Worm (Caenorhabditis elegans) whole organism, mixed stage, embryonic: ENCODE measurements around the gene srw-129.

Experiments
- blmp-1 ChIP-seq: fragments of 150-350 bp; optimal IDR thresholded peaks from 2 replicates; lab custom pipeline; 2014; ENCODE audit warnings: missing biosample characterization, missing genetic modification characterization
- ces-1 ChIP-seq: fragments of 150-350 bp; optimal IDR thresholded peaks from 2 replicates; lab custom pipeline; 2014; ENCODE audit warnings: missing biosample characterization, missing genetic modification reagents, missing genetic modification characterization
- cnd-1 ChIP-seq: fragments of 200-800 bp; sonication (Bioruptor generic); optimal IDR thresholded peaks from 2 replicates; lab custom pipeline; 2018; ENCODE audit warnings: mild to moderate bottlenecking, missing genetic modification characterization, missing compliant biosample characterization
- elt-3 ChIP-seq: fragments of 150-350 bp; optimal IDR thresholded peaks from 2 replicates; lab custom pipeline; 2014; ENCODE audit warnings: missing biosample characterization, missing genetic modification characterization
- flh-1 ChIP-seq: fragments of 200-800 bp; sonication (Bioruptor generic); optimal IDR thresholded peaks from 2 replicates; lab custom pipeline; 2018; ENCODE audit warnings: mild to moderate bottlenecking, missing genetic modification characterization, moderate library complexity, missing compliant biosample characterization
- lin-13 ChIP-seq: fragments of 150-350 bp; optimal IDR thresholded peaks from 2 replicates; lab custom pipeline; 2014; ENCODE audit warnings: missing biosample characterization, missing genetic modification characterization
- lsy-2 ChIP-seq: fragments of 150-350 bp; optimal IDR thresholded peaks from 2 replicates; lab custom pipeline; 2014; ENCODE audit warnings: missing biosample characterization, missing genetic modification characterization
- nhr-12 ChIP-seq: fragments of 150-350 bp; optimal IDR thresholded peaks from 2 replicates; lab custom pipeline; 2014; ENCODE audit warnings: missing biosample characterization, missing genetic modification characterization
- nhr-76 ChIP-seq: sonication (generic microtip); optimal IDR thresholded peaks from 2 replicates; lab custom pipeline; 2017; ENCODE audit warnings: missing biosample characterization, missing genetic modification characterization
- sem-2 ChIP-seq: fragments of 200-800 bp; sonication (Bioruptor generic); optimal IDR thresholded peaks from 2 replicates; lab custom pipeline; 2018; ENCODE audit warnings: mild to moderate bottlenecking, missing genetic modification characterization, missing compliant biosample characterization
- unc-39 ChIP-seq: fragments of 150-350 bp; optimal IDR thresholded peaks from 2 replicates; lab custom pipeline; 2014; ENCODE audit warnings: missing biosample characterization, missing genetic modification characterization
- unc-62 ChIP-seq: fragments of 150-350 bp; optimal IDR thresholded peaks from 2 replicates; lab custom pipeline; 2014; ENCODE audit warnings: missing biosample characterization, missing genetic modification reagents, missing genetic modification characterization
- ztf-11 ChIP-seq: fragments of 150-350 bp; optimal IDR thresholded peaks from 2 replicates; lab custom pipeline; 2014; ENCODE audit warnings: missing biosample characterization, missing genetic modification characterization

ce11 chrV:2992060-2992459 lies 20.3 kb downstream of the srw-129 start:
- TF ChIP-seq lsy-2 (tag; lab: Kevin White, UChicago) (no peak), blmp-1 (tag; lab: Kevin White, UChicago) (no peak), unc-39 (tag; lab: Kevin White, UChicago) (no peak), sem-2 (GFP tag; lab: Kevin White, UChicago) (no peak), ces-1 (GFP tag; lab: Kevin White, UChicago) (no peak), ztf-11 (tag; lab: Kevin White, UChicago) (no peak), lin-13 (tag; lab: Kevin White, UChicago) (no peak), flh-1 (GFP tag; lab: Kevin White, UChicago) (no peak), cnd-1 (no peak), nhr-12 (tag; lab: Kevin White, UChicago) (no peak), nhr-76 (tag; lab: Kevin White, UChicago) (no peak), unc-62 (GFP tag; lab: Kevin White, UChicago) (no peak), elt-3 (tag; lab: Kevin White, UChicago) (no peak)
